5 fruit fly cellular contexts compared by ENCODE assay signal in genomic region chr2L:14401616-14402240, dm6.
TF ChIP-seq lines count a peak whose summit lies in the region.

No protein-coding gene starts in this region.

- TF ChIP-seq CTCF in whole organism, embryonic (GFP tag; optimal IDR thresholded peaks at IDR 0.05; lab: Kevin White, UChicago) = no peak

TF ChIP-seq in whole organism, adult, 20 proteins besides CTCF, POLR2A, EP300 and RAD21:
- TF ChIP-seq cnc (optimal IDR thresholded peaks at IDR 0.05; lab: Kevin White, UChicago) = no peak
- no peak for TF ChIP-seq CG14711 (tag; optimal IDR thresholded peaks at IDR 0.05; lab: Kevin White, UChicago)
- peak; percentile 90 for TF ChIP-seq tj (GFP tag; optimal IDR thresholded peaks at IDR 0.05; lab: Kevin White, UChicago)

TF ChIP-seq in whole organism, embryonic, 481 proteins besides CTCF, POLR2A, EP300 and RAD21:
- TF ChIP-seq Med (GFP tag; lab: Kevin White, UChicago) (peak; percentile 48), eve (GFP tag; optimal IDR thresholded peaks at IDR 0.05; lab: Kevin White, UChicago) (no peak), CG5953 (GFP tag; IDR thresholded peaks at IDR 0.05; lab: Robert Waterston, UW) (0 out of 2 replicates have a peak, but pooled peaks have one; percentile 9), Drgx (GFP tag; IDR thresholded peaks at IDR 0.05; lab: Robert Waterston, UW) (peak; percentile 42; the same call in 1 of the 2 replicates), cg (GFP tag; optimal IDR thresholded peaks at IDR 0.05; lab: Kevin White, UChicago) (no peak)

TF ChIP-seq in whole organism, prepupa, 60 proteins besides CTCF, POLR2A, EP300 and RAD21:
- TF ChIP-seq Eip78C (GFP tag; lab: Kevin White, UChicago) (peak; percentile 54), CG8119 (GFP tag; IDR thresholded peaks at IDR 0.05; lab: Robert Waterston, UW) (no peak), net (GFP tag; optimal IDR thresholded peaks at IDR 0.05; lab: Kevin White, UChicago) (no peak), CG10669 (GFP tag; optimal IDR thresholded peaks at IDR 0.05; lab: Kevin White, UChicago) (peak; percentile 5), fkh (GFP tag; optimal IDR thresholded peaks at IDR 0.05; lab: Kevin White, UChicago) (no peak), Met (GFP tag; optimal IDR thresholded peaks at IDR 0.05; lab: Kevin White, UChicago) (peak; percentile 17), CG32006 (GFP tag; optimal IDR thresholded peaks at IDR 0.05; lab: Kevin White, UChicago) (peak; percentile 17), salr (GFP tag; optimal IDR thresholded peaks at IDR 0.05; lab: Kevin White, UChicago) (peak in 1 of 2 experiments; percentile 9), CG15336 (GFP tag; IDR thresholded peaks at IDR 0.05; lab: Robert Waterston, UW) (peak; percentile 39; the same call in 1 of the 2 replicates), CG6808 (GFP tag; optimal IDR thresholded peaks at IDR 0.05; lab: Kevin White, UChicago) (no peak), ss (GFP tag; optimal IDR thresholded peaks at IDR 0.05; lab: Kevin White, UChicago) (no peak), lz (GFP tag; optimal IDR thresholded peaks at IDR 0.05; lab: Kevin White, UChicago) (no peak), eg (GFP tag; IDR thresholded peaks at IDR 0.05; lab: Robert Waterston, UW) (peak; percentile 48; the same call in 1 of the 3 replicates), CG3032 (tag; optimal IDR thresholded peaks at IDR 0.05; lab: Kevin White, UChicago) (peak; percentile 13), CG6163 (GFP tag; IDR thresholded peaks at IDR 0.05; lab: Robert Waterston, UW) (0 out of 3 replicates have a peak, but pooled peaks have one; percentile 22), OdsH (GFP tag; optimal IDR thresholded peaks at IDR 0.05; lab: Kevin White, UChicago) (peak; percentile 6), CG3919 (GFP tag; optimal IDR thresholded peaks at IDR 0.05; lab: Kevin White, UChicago) (peak; percentile 27), Hr4 (GFP tag; optimal IDR thresholded peaks at IDR 0.05; lab: Kevin White, UChicago) (peak; percentile 38), Hr39 (GFP tag; optimal IDR thresholded peaks at IDR 0.05; lab: Kevin White, UChicago) (peak; percentile 12), Ets96B (tag; optimal IDR thresholded peaks at IDR 0.05; lab: Kevin White, UChicago) (peak; percentile 4), CG11902 (GFP tag; optimal IDR thresholded peaks at IDR 0.05; lab: Kevin White, UChicago) (no peak), CG4318 (GFP tag; optimal IDR thresholded peaks at IDR 0.05; lab: Kevin White, UChicago) (peak; percentile 24), pdm3 (GFP tag; optimal IDR thresholded peaks at IDR 0.05; lab: Kevin White, UChicago) (no peak)

TF ChIP-seq in whole organism, pupa, 21 proteins besides CTCF, POLR2A, EP300 and RAD21:
- TF ChIP-seq CG34367 (tag; optimal IDR thresholded peaks at IDR 0.05; lab: Kevin White, UChicago) (no peak), CG4496 (GFP tag; IDR thresholded peaks at IDR 0.05; lab: Robert Waterston, UW) (peak; percentile 68; the same call in 2 of the 3 replicates), EcR (GFP tag; optimal IDR thresholded peaks at IDR 0.05; lab: Kevin White, UChicago) (no peak), CG10348 (GFP tag; IDR thresholded peaks at IDR 0.05; lab: Robert Waterston, UW) (no peak), Pif1B (GFP tag; optimal IDR thresholded peaks at IDR 0.05; lab: Kevin White, UChicago) (no peak), CG8301 (tag; optimal IDR thresholded peaks at IDR 0.05; lab: Kevin White, UChicago) (no peak), CG9948 (tag; optimal IDR thresholded peaks at IDR 0.05; lab: Kevin White, UChicago) (no peak), CG17806 (tag; optimal IDR thresholded peaks at IDR 0.05; lab: Kevin White, UChicago) (peak; percentile 31), CG14655 (GFP tag; optimal IDR thresholded peaks at IDR 0.05; lab: Kevin White, UChicago) (peak; percentile 38), gl (tag; optimal IDR thresholded peaks at IDR 0.05; lab: Kevin White, UChicago) (no peak), Snoo (tag; optimal IDR thresholded peaks at IDR 0.05; lab: Kevin White, UChicago) (no peak), CG8159 (tag; optimal IDR thresholded peaks at IDR 0.05; lab: Kevin White, UChicago) (no peak), CG12605 (GFP tag; IDR thresholded peaks at IDR 0.05; lab: Robert Waterston, UW) (no peak), CG15710 (tag; optimal IDR thresholded peaks at IDR 0.05; lab: Kevin White, UChicago) (no peak), CG32121 (GFP tag; IDR thresholded peaks at IDR 0.05; lab: Robert Waterston, UW) (no peak), CG13204 (GFP tag; optimal IDR thresholded peaks at IDR 0.05; lab: Kevin White, UChicago) (no peak), Ets98B (GFP tag; IDR thresholded peaks at IDR 0.05; lab: Robert Waterston, UW) (no peak), fd96Ca (GFP tag; IDR thresholded peaks at IDR 0.05; lab: Robert Waterston, UW) (no peak), rn (GFP tag; IDR thresholded peaks at IDR 0.05; lab: Robert Waterston, UW) (0 out of 2 replicates have a peak, but pooled peaks have one; percentile 14), Pif1A (GFP tag; optimal IDR thresholded peaks at IDR 0.05; lab: Kevin White, UChicago) (peak; percentile 17), D1 (tag; optimal IDR thresholded peaks at IDR 0.05; lab: Kevin White, UChicago) (no peak)

TF ChIP-seq in whole organism, wandering third instar larva, 38 proteins besides CTCF, POLR2A, EP300 and RAD21:
- TF ChIP-seq Vsx2 (GFP tag; optimal IDR thresholded peaks at IDR 0.05; lab: Kevin White, UChicago; ENCODE audit: partially characterized antibody) (no peak), Dif (GFP tag; optimal IDR thresholded peaks at IDR 0.05; lab: Kevin White, UChicago; ENCODE audit: partially characterized antibody) (no peak), CG32264 (GFP tag; optimal IDR thresholded peaks at IDR 0.05; lab: Kevin White, UChicago) (no peak), brk (GFP tag; optimal IDR thresholded peaks at IDR 0.05; lab: Kevin White, UChicago) (no peak), Hr78 (GFP tag; optimal IDR thresholded peaks at IDR 0.05; lab: Kevin White, UChicago) (no peak), sv (GFP tag; optimal IDR thresholded peaks at IDR 0.05; lab: Kevin White, UChicago) (no peak), h (GFP tag; optimal IDR thresholded peaks at IDR 0.05; lab: Kevin White, UChicago) (peak; percentile 20), foxo (GFP tag; optimal IDR thresholded peaks at IDR 0.05; lab: Kevin White, UChicago) (peak in 1 of 2 experiments; percentile 3), br (GFP tag; optimal IDR thresholded peaks at IDR 0.05; lab: Kevin White, UChicago) (no peak), pan (optimal IDR thresholded peaks at IDR 0.05; lab: Kevin White, UChicago) (no peak), CG9705 (GFP tag; optimal IDR thresholded peaks at IDR 0.05; lab: Kevin White, UChicago) (no peak), ey (GFP tag; optimal IDR thresholded peaks at IDR 0.05; lab: Kevin White, UChicago) (no peak), Sp1 (GFP tag; optimal IDR thresholded peaks at IDR 0.05; lab: Kevin White, UChicago) (no peak)
